Worm (Caenorhabditis elegans): ENCODE measurements around the gene pes-1.

DNA sequence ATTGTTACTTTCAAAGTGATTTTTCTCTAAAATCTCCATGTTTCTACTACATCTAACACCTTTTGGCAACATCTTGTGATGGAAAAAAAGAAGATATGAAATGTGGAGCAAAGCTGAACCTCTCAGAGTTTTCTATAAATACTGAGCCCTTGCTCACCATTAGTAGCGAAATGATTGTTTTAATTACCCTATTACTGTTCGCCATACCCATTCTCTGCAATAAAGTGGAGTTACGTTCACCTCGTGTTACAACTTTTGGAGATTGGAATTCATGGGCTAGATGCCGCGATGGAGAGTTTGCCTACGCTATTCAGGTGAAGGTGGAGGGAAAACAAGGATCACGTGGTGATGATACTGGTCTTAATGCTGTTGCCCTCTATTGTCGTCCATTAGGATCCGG is 38.7 kb upstream of the pes-1 start, which contains the start of gene txt-3:
- TF ChIP-seq mdl-1 (tag; optimal IDR thresholded peaks at IDR 0.05) (no peak), elt-2 (tag; optimal IDR thresholded peaks at IDR 0.05) (no peak), aly-2 (tag; optimal IDR thresholded peaks at IDR 0.05) (no peak), fkh-4 (tag; optimal IDR thresholded peaks at IDR 0.05; ENCODE audit: borderline replicate concordance) (no peak), unc-98 (GFP tag; IDR thresholded peaks at IDR 0.05) (no peak), dsc-1 (tag; optimal IDR thresholded peaks at IDR 0.05) (no peak), ama-1 (optimal IDR thresholded peaks at IDR 0.05) (no peak), nhr-90 (tag; optimal IDR thresholded peaks at IDR 0.05; ENCODE audit: poor library complexity) (no peak), lin-14 (GFP tag; optimal IDR thresholded peaks at IDR 0.05) (no peak), ztf-11 (tag; optimal IDR thresholded peaks at IDR 0.05) (no peak), pqm-1 (tag; optimal IDR thresholded peaks at IDR 0.05) (no peak), zip-4 (GFP tag; optimal IDR thresholded peaks at IDR 0.05) (no peak), fos-1 (tag; optimal IDR thresholded peaks at IDR 0.05) (no peak), nhr-12 (tag; optimal IDR thresholded peaks at IDR 0.05) (no peak)
